ENCODE assay signal across 1 fruit fly cellular context in the genomic region with DNA sequence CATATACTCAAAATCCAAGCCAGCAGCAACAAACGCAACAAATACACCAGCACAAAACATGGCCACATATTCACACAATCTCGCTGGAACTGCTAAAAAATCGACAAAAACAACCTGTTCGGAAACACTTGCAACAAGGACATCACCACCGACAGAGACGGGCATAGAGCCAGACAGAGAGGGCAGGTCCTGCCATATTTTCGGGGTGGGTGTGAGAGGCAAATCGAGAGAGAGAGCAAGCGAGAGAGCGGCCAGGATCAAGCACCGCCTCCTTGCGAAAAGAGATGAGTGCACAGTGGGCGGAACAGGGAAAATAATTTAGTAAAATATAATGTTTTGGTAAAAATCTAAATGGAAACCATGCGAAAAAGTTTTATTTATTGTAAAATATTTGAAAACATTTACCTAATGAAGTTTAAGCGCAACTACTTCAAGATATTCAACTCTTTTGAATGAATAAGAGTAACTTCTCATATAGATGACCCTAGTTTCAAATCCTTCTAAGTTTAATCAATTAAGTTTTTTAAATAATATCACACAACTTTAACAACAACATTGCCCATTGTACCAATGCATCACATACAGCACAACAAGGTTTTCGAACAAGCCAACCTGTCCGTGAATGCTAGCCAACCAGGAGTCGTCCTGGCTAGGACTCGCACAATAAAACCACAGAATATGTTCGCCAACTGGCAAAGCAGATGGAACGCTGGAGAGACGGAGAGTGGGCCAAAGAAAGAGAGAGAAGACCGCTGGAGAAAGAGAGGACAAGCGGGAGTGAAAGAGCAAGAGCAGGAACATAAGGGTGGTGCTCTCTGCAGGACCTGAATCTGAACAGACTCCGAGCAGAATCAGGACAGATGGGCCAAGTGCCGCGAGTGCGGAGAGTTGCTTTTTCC.
TF ChIP-seq lines count a peak whose summit lies in the region.

No protein-coding gene starts in this region.

TF ChIP-seq in whole organism, embryonic, 481 proteins besides CTCF, POLR2A, EP300 and RAD21 (continued from another document and continues in another):
- peak; percentile 18 for TF ChIP-seq CG13624 (GFP tag; optimal IDR thresholded peaks at IDR 0.05; lab: Kevin White, UChicago)
- TF ChIP-seq CG30403 (GFP tag; optimal IDR thresholded peaks at IDR 0.05; lab: Kevin White, UChicago): peak; percentile 68
- no peak for TF ChIP-seq bbx (GFP tag; IDR thresholded peaks at IDR 0.05; lab: Robert Waterston, UW; ENCODE audit: partially characterized antibody)
- TF ChIP-seq ranshi (GFP tag; IDR thresholded peaks at IDR 0.05; lab: Robert Waterston, UW): no peak
- no peak for TF ChIP-seq Rx (GFP tag; IDR thresholded peaks at IDR 0.05; lab: Robert Waterston, UW)
- TF ChIP-seq CG1603 (tag; optimal IDR thresholded peaks at IDR 0.05; lab: Kevin White, UChicago): peak; percentile 13
- TF ChIP-seq ATbp (GFP tag; optimal IDR thresholded peaks at IDR 0.05; lab: Kevin White, UChicago): peak; percentile 59
- no peak for TF ChIP-seq peb (GFP tag; IDR thresholded peaks at IDR 0.05; lab: Robert Waterston, UW)
- peak; percentile 87 for TF ChIP-seq Nf-YC (tag; optimal IDR thresholded peaks at IDR 0.05; lab: Kevin White, UChicago)
- TF ChIP-seq Dek (tag; optimal IDR thresholded peaks at IDR 0.05; lab: Kevin White, UChicago): no peak
- no peak for TF ChIP-seq Poxn (GFP tag; IDR thresholded peaks at IDR 0.05; lab: Robert Waterston, UW)
- no peak for TF ChIP-seq lilli (GFP tag; optimal IDR thresholded peaks at IDR 0.05; lab: Kevin White, UChicago)
- no peak for TF ChIP-seq ftz-f1 (GFP tag; optimal IDR thresholded peaks at IDR 0.05; lab: Kevin White, UChicago)
- no peak for TF ChIP-seq YL-1 (GFP tag; optimal IDR thresholded peaks at IDR 0.05; lab: Kevin White, UChicago)
- TF ChIP-seq Bdp1 (GFP tag; optimal IDR thresholded peaks at IDR 0.05; lab: Kevin White, UChicago): peak; percentile 23
- peak; percentile 11 for TF ChIP-seq CG15073 (GFP tag; optimal IDR thresholded peaks at IDR 0.05; lab: Kevin White, UChicago)
- no peak for TF ChIP-seq vnd (GFP tag; IDR thresholded peaks at IDR 0.05; lab: Robert Waterston, UW; ENCODE audit: partially characterized antibody)
- TF ChIP-seq Ptx1 (GFP tag; IDR thresholded peaks at IDR 0.05; lab: Robert Waterston, UW): no peak
- TF ChIP-seq CG12659 (GFP tag; optimal IDR thresholded peaks at IDR 0.05; lab: Kevin White, UChicago): peak; percentile 68
- TF ChIP-seq ttk (GFP tag; IDR thresholded peaks at IDR 0.05; lab: Robert Waterston, UW): no peak
- TF ChIP-seq lbe (GFP tag; optimal IDR thresholded peaks at IDR 0.05; lab: Kevin White, UChicago): no peak
- 0 out of 2 replicates have a peak, but pooled peaks have one; percentile 4 for TF ChIP-seq wdn (GFP tag; IDR thresholded peaks at IDR 0.05; lab: Robert Waterston, UW)
- TF ChIP-seq NC2β (GFP tag; optimal IDR thresholded peaks at IDR 0.05; lab: Kevin White, UChicago): peak; percentile 59
- no peak for TF ChIP-seq CG32532 (GFP tag; IDR thresholded peaks at IDR 0.05; lab: Robert Waterston, UW)
- no peak for TF ChIP-seq sim (GFP tag; IDR thresholded peaks at IDR 0.05; lab: Robert Waterston, UW)
- peak; percentile 47 for TF ChIP-seq CG8388 (GFP tag; optimal IDR thresholded peaks at IDR 0.05; lab: Kevin White, UChicago)
- no peak for TF ChIP-seq CG4820 (GFP tag; optimal IDR thresholded peaks at IDR 0.05; lab: Kevin White, UChicago)
- no peak for TF ChIP-seq CG2199 (GFP tag; IDR thresholded peaks at IDR 0.05; lab: Robert Waterston, UW)
- TF ChIP-seq Hr39 (optimal IDR thresholded peaks at IDR 0.05; lab: Kevin White, UChicago): no peak
- no peak for TF ChIP-seq usp (GFP tag; optimal IDR thresholded peaks at IDR 0.05; lab: Kevin White, UChicago)
- TF ChIP-seq chn (GFP tag; optimal IDR thresholded peaks at IDR 0.05; lab: Kevin White, UChicago): peak; percentile 51
- no peak for TF ChIP-seq sd (tag; optimal IDR thresholded peaks at IDR 0.05; lab: Kevin White, UChicago)
- no peak for TF ChIP-seq bigmax (GFP tag; optimal IDR thresholded peaks at IDR 0.05; lab: Kevin White, UChicago)
- no peak for TF ChIP-seq CG7271 (tag; optimal IDR thresholded peaks at IDR 0.05; lab: Kevin White, UChicago)
- TF ChIP-seq tx (GFP tag; optimal IDR thresholded peaks at IDR 0.05; lab: Kevin White, UChicago): peak; percentile 3
- TF ChIP-seq Lpt (GFP tag; optimal IDR thresholded peaks at IDR 0.05; lab: Kevin White, UChicago): no peak
- peak; percentile 11 for TF ChIP-seq CG4424 (GFP tag; optimal IDR thresholded peaks at IDR 0.05; lab: Kevin White, UChicago)
- no peak for TF ChIP-seq CrebB (tag; optimal IDR thresholded peaks at IDR 0.05; lab: Kevin White, UChicago)
- TF ChIP-seq CG12104 (GFP tag; optimal IDR thresholded peaks at IDR 0.05; lab: Kevin White, UChicago): peak; percentile 43
- peak; percentile 46; the same call in 1 of the 2 replicates for TF ChIP-seq wor (GFP tag; IDR thresholded peaks at IDR 0.05; lab: Robert Waterston, UW)
- TF ChIP-seq tna (GFP tag; IDR thresholded peaks at IDR 0.05; lab: Robert Waterston, UW; ENCODE audit: partially characterized antibody): no peak
- TF ChIP-seq NC2α (GFP tag; optimal IDR thresholded peaks at IDR 0.05; lab: Kevin White, UChicago): no peak
- no peak for TF ChIP-seq emc (GFP tag; optimal IDR thresholded peaks at IDR 0.05; lab: Kevin White, UChicago)
- no peak for TF ChIP-seq Spps (tag; optimal IDR thresholded peaks at IDR 0.05; lab: Kevin White, UChicago)
- no peak for TF ChIP-seq pita (GFP tag; optimal IDR thresholded peaks at IDR 0.05; lab: Kevin White, UChicago)
- peak; percentile 51 for TF ChIP-seq CG30431 (GFP tag; optimal IDR thresholded peaks at IDR 0.05; lab: Kevin White, UChicago)
- no peak for TF ChIP-seq PHDP (tag; optimal IDR thresholded peaks at IDR 0.05; lab: Kevin White, UChicago)
- peak; percentile 58 for TF ChIP-seq pho (GFP tag; optimal IDR thresholded peaks at IDR 0.05; lab: Kevin White, UChicago)
- TF ChIP-seq CG10321 (GFP tag; IDR thresholded peaks at IDR 0.05; lab: Robert Waterston, UW): peak; percentile 31; the same call in 1 of the 2 replicates
- no peak for TF ChIP-seq CG7963 (GFP tag; IDR thresholded peaks at IDR 0.05; lab: Robert Waterston, UW; ENCODE audit: partially characterized antibody)
- TF ChIP-seq CG16779 (GFP tag; IDR thresholded peaks at IDR 0.05; lab: Robert Waterston, UW): no peak
- no peak for TF ChIP-seq CG12155 (GFP tag; optimal IDR thresholded peaks at IDR 0.05; lab: Kevin White, UChicago)
- TF ChIP-seq CG15514 (GFP tag; optimal IDR thresholded peaks at IDR 0.05; lab: Kevin White, UChicago): no peak
- no peak for TF ChIP-seq Fer2 (tag; optimal IDR thresholded peaks at IDR 0.05; lab: Kevin White, UChicago)
- peak; percentile 14 for TF ChIP-seq CG9817 (tag; optimal IDR thresholded peaks at IDR 0.05; lab: Kevin White, UChicago)
- no peak for TF ChIP-seq Mrtf (GFP tag; IDR thresholded peaks at IDR 0.05; lab: Robert Waterston, UW)
- TF ChIP-seq zen (tag; optimal IDR thresholded peaks at IDR 0.05; lab: Kevin White, UChicago): no peak
- no peak for TF ChIP-seq CG6689 (GFP tag; IDR thresholded peaks at IDR 0.05; lab: Robert Waterston, UW)
- no peak for TF ChIP-seq dan (GFP tag; IDR thresholded peaks at IDR 0.05; lab: Robert Waterston, UW)
- TF ChIP-seq shn (GFP tag; optimal IDR thresholded peaks at IDR 0.05; lab: Kevin White, UChicago): peak; percentile 54
- TF ChIP-seq maf-S (GFP tag; optimal IDR thresholded peaks at IDR 0.05; lab: Kevin White, UChicago): peak; percentile 8
- TF ChIP-seq scrt (GFP tag; optimal IDR thresholded peaks at IDR 0.05; lab: Kevin White, UChicago): no peak
- no peak for TF ChIP-seq CG14050 (GFP tag; IDR thresholded peaks at IDR 0.05; lab: Robert Waterston, UW)
- no peak for TF ChIP-seq pnt (GFP tag; optimal IDR thresholded peaks at IDR 0.05; lab: Kevin White, UChicago)
- peak; percentile 45; the same call in 1 of the 2 replicates for TF ChIP-seq CG10366 (GFP tag; IDR thresholded peaks at IDR 0.05; lab: Robert Waterston, UW)
- TF ChIP-seq slbo (GFP tag; IDR thresholded peaks at IDR 0.05; lab: Robert Waterston, UW): peak; percentile 60
- TF ChIP-seq Nf-YB (GFP tag; optimal IDR thresholded peaks at IDR 0.05; lab: Kevin White, UChicago): peak; percentile 92
- TF ChIP-seq gt (GFP tag; IDR thresholded peaks at IDR 0.05; lab: Robert Waterston, UW): no peak
- no peak for TF ChIP-seq Nf-YA (GFP tag; IDR thresholded peaks at IDR 0.05; lab: Robert Waterston, UW)
- no peak for TF ChIP-seq CG43689 (GFP tag; IDR thresholded peaks at IDR 0.05; lab: Robert Waterston, UW)
- no peak for TF ChIP-seq chinmo (GFP tag; IDR thresholded peaks at IDR 0.05; lab: Robert Waterston, UW; ENCODE audit: partially characterized antibody)
- no peak for TF ChIP-seq Doc3 (GFP tag; IDR thresholded peaks at IDR 0.05; lab: Robert Waterston, UW; ENCODE audit: partially characterized antibody)
- no peak for TF ChIP-seq sna (GFP tag; IDR thresholded peaks at IDR 0.05; lab: Robert Waterston, UW; ENCODE audit: partially characterized antibody)
- TF ChIP-seq MTF-1 (GFP tag; optimal IDR thresholded peaks at IDR 0.05; lab: Kevin White, UChicago; ENCODE audit: borderline replicate concordance): no peak
- peak; percentile 19 for TF ChIP-seq fu2 (GFP tag; optimal IDR thresholded peaks at IDR 0.05; lab: Kevin White, UChicago)
- TF ChIP-seq CG4730 (GFP tag; IDR thresholded peaks at IDR 0.05; lab: Robert Waterston, UW): no peak
- TF ChIP-seq z (GFP tag; IDR thresholded peaks at IDR 0.05; lab: Robert Waterston, UW): no peak
- TF ChIP-seq fru (optimal IDR thresholded peaks at IDR 0.05; lab: Kevin White, UChicago): no peak
- TF ChIP-seq Ets97D (GFP tag; optimal IDR thresholded peaks at IDR 0.05; lab: Kevin White, UChicago): no peak
- no peak for TF ChIP-seq CG18599 (GFP tag; optimal IDR thresholded peaks at IDR 0.05; lab: Kevin White, UChicago)
- TF ChIP-seq hth (optimal IDR thresholded peaks at IDR 0.05; lab: Kevin White, UChicago): no peak
- TF ChIP-seq knrl (GFP tag; IDR thresholded peaks at IDR 0.05; lab: Robert Waterston, UW; ENCODE audit: partially characterized antibody): no peak
- no peak for TF ChIP-seq CG10267 (tag; optimal IDR thresholded peaks at IDR 0.05; lab: Kevin White, UChicago)
- TF ChIP-seq amos (GFP tag; IDR thresholded peaks at IDR 0.05; lab: Robert Waterston, UW; ENCODE audit: partially characterized antibody): no peak
- TF ChIP-seq Eip74EF (GFP tag; optimal IDR thresholded peaks at IDR 0.05; lab: Kevin White, UChicago): no peak
- TF ChIP-seq Dll (GFP tag; IDR thresholded peaks at IDR 0.05; lab: Robert Waterston, UW; ENCODE audit: partially characterized antibody): no peak
- TF ChIP-seq hbn (GFP tag; IDR thresholded peaks at IDR 0.05; lab: Robert Waterston, UW; ENCODE audit: partially characterized antibody): no peak
- no peak for TF ChIP-seq trem (tag; optimal IDR thresholded peaks at IDR 0.05; lab: Kevin White, UChicago)
- TF ChIP-seq bcd (GFP tag; optimal IDR thresholded peaks at IDR 0.05; lab: Kevin White, UChicago): peak; percentile 16
- no peak for TF ChIP-seq psq (GFP tag; optimal IDR thresholded peaks at IDR 0.05; lab: Kevin White, UChicago)
- TF ChIP-seq Ada2b (GFP tag; IDR thresholded peaks at IDR 0.05; lab: Robert Waterston, UW): no peak
- no peak for TF ChIP-seq lov (optimal IDR thresholded peaks at IDR 0.05; lab: Kevin White, UChicago)
- no peak for TF ChIP-seq lov (GFP tag; IDR thresholded peaks at IDR 0.05; lab: Robert Waterston, UW)
- no peak for TF ChIP-seq unc-4 (GFP tag; IDR thresholded peaks at IDR 0.05; lab: Robert Waterston, UW; ENCODE audit: partially characterized antibody)
- TF ChIP-seq CG10959 (GFP tag; IDR thresholded peaks at IDR 0.05; lab: Robert Waterston, UW): no peak
- no peak for TF ChIP-seq E2f1 (GFP tag; IDR thresholded peaks at IDR 0.05; lab: Robert Waterston, UW)
- TF ChIP-seq NK7.1 (GFP tag; optimal IDR thresholded peaks at IDR 0.05; lab: Kevin White, UChicago): no peak
- TF ChIP-seq CG15011 (GFP tag; optimal IDR thresholded peaks at IDR 0.05; lab: Kevin White, UChicago): no peak
- TF ChIP-seq CG3065 (GFP tag; optimal IDR thresholded peaks at IDR 0.05; lab: Kevin White, UChicago): peak; percentile 12
- TF ChIP-seq abd-A (tag; optimal IDR thresholded peaks at IDR 0.05; lab: Kevin White, UChicago): no peak
- peak; percentile 57 for TF ChIP-seq CG7786 (GFP tag; optimal IDR thresholded peaks at IDR 0.05; lab: Kevin White, UChicago)
- no peak for TF ChIP-seq Med (GFP tag; lab: Kevin White, UChicago)
- peak; percentile 82 for TF ChIP-seq dmrt99B (tag; optimal IDR thresholded peaks at IDR 0.05; lab: Kevin White, UChicago)
- TF ChIP-seq ham (GFP tag; IDR thresholded peaks at IDR 0.05; lab: Robert Waterston, UW): no peak
- TF ChIP-seq Dad (GFP tag; optimal IDR thresholded peaks at IDR 0.05; lab: Kevin White, UChicago): no peak
- TF ChIP-seq ken (GFP tag; IDR thresholded peaks at IDR 0.05; lab: Robert Waterston, UW): no peak
- no peak for TF ChIP-seq ara (GFP tag; IDR thresholded peaks at IDR 0.05; lab: Robert Waterston, UW)
- peak; percentile 37 for TF ChIP-seq ewg (GFP tag; optimal IDR thresholded peaks at IDR 0.05; lab: Kevin White, UChicago)
- no peak for TF ChIP-seq CG2202 (tag; optimal IDR thresholded peaks at IDR 0.05; lab: Kevin White, UChicago)
- TF ChIP-seq bab2 (GFP tag; optimal IDR thresholded peaks at IDR 0.05; lab: Kevin White, UChicago): no peak
- no peak for TF ChIP-seq nerfin-2 (GFP tag; IDR thresholded peaks at IDR 0.05; lab: Robert Waterston, UW; ENCODE audit: partially characterized antibody)
- TF ChIP-seq NFAT (GFP tag; IDR thresholded peaks at IDR 0.05; lab: Robert Waterston, UW): no peak
- TF ChIP-seq twi (tag; optimal IDR thresholded peaks at IDR 0.05; lab: Kevin White, UChicago): peak; percentile 29
- TF ChIP-seq Usf (GFP tag; optimal IDR thresholded peaks at IDR 0.05; lab: Kevin White, UChicago): peak; percentile 22
- peak; percentile 29 for TF ChIP-seq CG10979 (tag; optimal IDR thresholded peaks at IDR 0.05; lab: Kevin White, UChicago)
- no peak for TF ChIP-seq CG17802 (tag; optimal IDR thresholded peaks at IDR 0.05; lab: Kevin White, UChicago)
- peak; percentile 17 for TF ChIP-seq Deaf1 (tag; optimal IDR thresholded peaks at IDR 0.05; lab: Kevin White, UChicago)
- TF ChIP-seq H2.0 (GFP tag; IDR thresholded peaks at IDR 0.05; lab: Robert Waterston, UW): peak; percentile 44; the same call in 1 of the 2 replicates
- TF ChIP-seq Side (GFP tag; optimal IDR thresholded peaks at IDR 0.05; lab: Kevin White, UChicago): no peak
- TF ChIP-seq CG9876 (GFP tag; optimal IDR thresholded peaks at IDR 0.05; lab: Kevin White, UChicago): no peak
- TF ChIP-seq wek (GFP tag; optimal IDR thresholded peaks at IDR 0.05; lab: Kevin White, UChicago): no peak
- no peak for TF ChIP-seq rib (GFP tag; IDR thresholded peaks at IDR 0.05; lab: Robert Waterston, UW)
- TF ChIP-seq Chrac-16 (GFP tag; optimal IDR thresholded peaks at IDR 0.05; lab: Kevin White, UChicago): peak; percentile 56
- no peak for TF ChIP-seq mirr (GFP tag; optimal IDR thresholded peaks at IDR 0.05; lab: Kevin White, UChicago)
